Worm (Caenorhabditis elegans) whole organism, L1 larva: Measurements from ENCODE around the gene W06A11.1.

Experiments
- C04F5.9 ChIP-seq: sonication (generic microtip); optimal IDR thresholded peaks from 2 replicates; lab custom pipeline; 2016; ENCODE audit warnings: missing genetic modification characterization, missing compliant biosample characterization
- C16A3.4 ChIP-seq: fragments of 150-350 bp; optimal IDR thresholded peaks from 2 replicates; lab custom pipeline; 2014; ENCODE audit warnings: missing biosample characterization, missing genetic modification characterization
- F16B12.6 ChIP-seq: fragments of 150-350 bp; optimal IDR thresholded peaks from 2 replicates; lab custom pipeline; 2014; ENCODE audit warnings: missing biosample characterization, missing genetic modification characterization
- alr-1 ChIP-seq: fragments of 200-800 bp; sonication (Bioruptor generic); optimal IDR thresholded peaks from 2 replicates; lab custom pipeline; 2018; ENCODE audit warnings: borderline replicate concordance, mild to moderate bottlenecking, missing genetic modification characterization, missing compliant biosample characterization
- ceh-8 ChIP-seq: fragments of 200-800 bp; sonication (Bioruptor generic); optimal IDR thresholded peaks from 2 replicates; lab custom pipeline; 2018; ENCODE audit warnings: mild to moderate bottlenecking, missing genetic modification characterization, moderate library complexity, missing compliant biosample characterization
- ceh-82 ChIP-seq, 3 experiments: fragments of 150-350 bp in 1 of 3; sonication (generic microtip) in 2 of 3; optimal IDR thresholded peaks; 2 replicates each; lab custom pipeline; 2014 to 2017; ENCODE audit warnings: missing biosample characterization in 3 of 3, missing genetic modification characterization in 3 of 3
- ceh-88 ChIP-seq: fragments of 200-800 bp; sonication (Bioruptor generic); IDR thresholded peaks from 2 replicates; pipeline ENCODE4 v1.3.6; 2022; ENCODE audit warnings: missing genetic modification characterization, missing compliant biosample characterization
- dpl-1 ChIP-seq, 3 experiments: fragments of 150-350 bp in 2 of 3; sonication (generic microtip) in 1 of 3; optimal IDR thresholded peaks; 2 replicates each; lab custom pipeline; 2014 to 2017; ENCODE audit warnings: missing biosample characterization in 3 of 3, missing genetic modification characterization in 3 of 3, missing genetic modification reagents in 3 of 3
- dsc-1 ChIP-seq: sonication (generic microtip); optimal IDR thresholded peaks from 2 replicates; lab custom pipeline; 2016; ENCODE audit warnings: mild to moderate bottlenecking, missing genetic modification characterization, missing compliant biosample characterization
- efl-1 ChIP-seq, 4 experiments: fragments of 150-350 bp; optimal IDR thresholded peaks in 3 of 4; peaks in 1 of 4; 1 replicate in 1 of 4; 2 replicates in 3 of 4; lab custom pipeline; 2014; ENCODE audit warnings: missing biosample characterization in 2 of 4, missing genetic modification characterization in 2 of 4, missing genetic modification reagents in 2 of 4
- egl-13 ChIP-seq: sonication (generic microtip); optimal IDR thresholded peaks from 2 replicates; lab custom pipeline; 2016; ENCODE audit warnings: missing genotype, missing genetic modification reagents, missing genetic modification characterization, missing compliant biosample characterization
- egl-27 ChIP-seq, 2 experiments: fragments of 150-350 bp in 1 of 2; sonication (generic microtip); optimal IDR thresholded peaks; 3 replicates each; lab custom pipeline; 2017 to 2018; ENCODE audit warnings: missing biosample characterization in 2 of 2, missing genetic modification characterization in 2 of 2, missing genetic modification reagents in 2 of 2
- elt-2 ChIP-seq: sonication (generic microtip); optimal IDR thresholded peaks from 2 replicates; lab custom pipeline; 2016; ENCODE audit warnings: missing genetic modification characterization, mild to moderate bottlenecking, inconsistent platforms, missing compliant biosample characterization, missing genetic modification reagents
- elt-3 ChIP-seq, 6 experiments: fragments of 150-350 bp in 1 of 6; sonication (generic microtip); optimal IDR thresholded peaks; 2 replicates each; lab custom pipeline; 2017 to 2018; ENCODE audit warnings: missing biosample characterization in 6 of 6, missing genetic modification characterization in 6 of 6, inconsistent platforms in 1 of 6
- fkh-4 ChIP-seq: sonication (generic microtip); optimal IDR thresholded peaks from 2 replicates; lab custom pipeline; 2016; ENCODE audit warnings: missing compliant biosample characterization, missing genetic modification characterization, borderline replicate concordance
- fos-1 ChIP-seq: fragments of 150-350 bp; optimal IDR thresholded peaks from 2 replicates; lab custom pipeline; 2014; ENCODE audit warnings: missing biosample characterization, missing genetic modification characterization
- irx-1 ChIP-seq: sonication (generic microtip); optimal IDR thresholded peaks from 2 replicates; lab custom pipeline; 2016; ENCODE audit warnings: missing genetic modification characterization, missing compliant biosample characterization
- jun-1 ChIP-seq: fragments of 150-350 bp; optimal IDR thresholded peaks from 2 replicates; lab custom pipeline; 2014; ENCODE audit warnings: missing biosample characterization, missing genetic modification reagents, missing genetic modification characterization
- lin-13 ChIP-seq: fragments of 150-350 bp; optimal IDR thresholded peaks from 2 replicates; lab custom pipeline; 2014; ENCODE audit warnings: missing biosample characterization, missing genetic modification reagents, missing genetic modification characterization
- lin-14 ChIP-seq: fragments of 200-800 bp; sonication (Bioruptor generic); optimal IDR thresholded peaks from 2 replicates; lab custom pipeline; 2018; ENCODE audit warnings: mild to moderate bottlenecking, missing genetic modification characterization, moderate library complexity, missing compliant biosample characterization
- lin-35 ChIP-seq, 2 experiments: fragments of 150-350 bp; optimal IDR thresholded peaks; 2 replicates each; lab custom pipeline; 2014; ENCODE audit warnings: missing biosample characterization in 2 of 2, missing genetic modification characterization in 2 of 2, missing genetic modification reagents in 2 of 2
- lir-3 ChIP-seq: sonication (generic microtip); optimal IDR thresholded peaks from 2 replicates; lab custom pipeline; 2016; ENCODE audit warnings: mild to moderate bottlenecking, missing genetic modification characterization, moderate library complexity, missing compliant biosample characterization; ENCODE audit not compliant: poor library complexity
- lsy-2 ChIP-seq, 2 experiments: fragments of 150-350 bp; optimal IDR thresholded peaks; 2 replicates each; lab custom pipeline; 2014; ENCODE audit warnings: missing biosample characterization in 2 of 2, missing genetic modification characterization in 2 of 2
- mef-2 ChIP-seq: fragments of 150-350 bp; optimal IDR thresholded peaks from 2 replicates; lab custom pipeline; 2014; ENCODE audit warnings: missing biosample characterization, missing genetic modification characterization
- nhr-19 ChIP-seq: fragments of 200-800 bp; sonication (Bioruptor generic); conservative IDR thresholded peaks from 2 replicates; pipeline ENCODE4 v1.3.6; 2022; ENCODE audit warnings: missing genetic modification characterization, missing compliant biosample characterization
- nhr-237 ChIP-seq: fragments of 150-350 bp; optimal IDR thresholded peaks from 2 replicates; lab custom pipeline; 2014; ENCODE audit warnings: missing biosample characterization, missing genetic modification characterization
- nhr-47 ChIP-seq: sonication (generic microtip); optimal IDR thresholded peaks from 2 replicates; lab custom pipeline; 2016; ENCODE audit warnings: mild to moderate bottlenecking, missing genetic modification characterization, moderate library complexity, missing compliant biosample characterization
- nhr-71 ChIP-seq: sonication (generic microtip); optimal IDR thresholded peaks from 2 replicates; lab custom pipeline; 2016; ENCODE audit warnings: mild to moderate bottlenecking, missing genetic modification characterization, moderate library complexity, missing compliant biosample characterization
- nhr-85 ChIP-seq: sonication (generic microtip); peaks from one replicate; lab custom pipeline; 2016; ENCODE audit warnings: missing genetic modification characterization, inconsistent platforms, missing compliant biosample characterization
- nhr-90 ChIP-seq: sonication (generic microtip); optimal IDR thresholded peaks from 2 replicates; lab custom pipeline; 2016; ENCODE audit warnings: mild to moderate bottlenecking, missing genetic modification characterization, missing compliant biosample characterization; ENCODE audit not compliant: poor library complexity
- pax-3 ChIP-seq: fragments of 200-800 bp; sonication (Bioruptor generic); optimal IDR thresholded peaks from 2 replicates; lab custom pipeline; 2018; ENCODE audit warnings: mild to moderate bottlenecking, missing genetic modification characterization, moderate library complexity, missing compliant biosample characterization
- pqm-1 ChIP-seq: sonication (generic microtip); optimal IDR thresholded peaks from 3 replicates; lab custom pipeline; 2017; ENCODE audit warnings: missing biosample characterization, missing genetic modification characterization
- rnt-1 ChIP-seq: sonication (generic microtip); optimal IDR thresholded peaks from 2 replicates; lab custom pipeline; 2016; ENCODE audit warnings: mild to moderate bottlenecking, missing genetic modification characterization, moderate library complexity, missing compliant biosample characterization
- snpc-4 ChIP-seq: fragments of 150-350 bp; optimal IDR thresholded peaks from 2 replicates; lab custom pipeline; 2014; ENCODE audit warnings: missing biosample characterization, missing genetic modification characterization
- snu-23 ChIP-seq: sonication (generic microtip); optimal IDR thresholded peaks from 2 replicates; lab custom pipeline; 2016; ENCODE audit warnings: missing genetic modification characterization, missing compliant biosample characterization
- sox-4 ChIP-seq: sonication (generic microtip); optimal IDR thresholded peaks from 2 replicates; lab custom pipeline; 2016; ENCODE audit warnings: missing genetic modification characterization, missing compliant biosample characterization
- tbx-2 ChIP-seq: sonication (generic microtip); optimal IDR thresholded peaks from 2 replicates; lab custom pipeline; 2016; ENCODE audit warnings: missing genetic modification characterization, missing compliant biosample characterization
- unc-130 ChIP-seq: fragments of 150-350 bp; optimal IDR thresholded peaks from 2 replicates; lab custom pipeline; 2017; ENCODE audit warnings: missing biosample characterization, missing genetic modification characterization, inconsistent platforms
- unc-30 ChIP-seq: sonication (generic microtip); optimal IDR thresholded peaks from 2 replicates; lab custom pipeline; 2017; ENCODE audit warnings: missing biosample characterization, missing genetic modification characterization
- unc-86 ChIP-seq: sonication (generic microtip); optimal IDR thresholded peaks from 2 replicates; lab custom pipeline; 2016; ENCODE audit warnings: missing genetic modification characterization, missing compliant biosample characterization
- unc-98 ChIP-seq: fragments of 200-800 bp; sonication (Bioruptor generic); IDR thresholded peaks from 2 replicates; pipeline ENCODE4 v1.3.6; 2022; ENCODE audit warnings: missing genetic modification characterization, missing compliant biosample characterization
- xbp-1 ChIP-seq: sonication (generic microtip); optimal IDR thresholded peaks from 2 replicates; lab custom pipeline; 2016; ENCODE audit warnings: missing genetic modification characterization, missing compliant biosample characterization
- zag-1 ChIP-seq: fragments of 150-350 bp; optimal IDR thresholded peaks from 2 replicates; lab custom pipeline; 2014; ENCODE audit warnings: missing biosample characterization, missing genetic modification characterization
- zip-4 ChIP-seq: fragments of 200-800 bp; sonication (Bioruptor generic); optimal IDR thresholded peaks from 2 replicates; lab custom pipeline; 2018; ENCODE audit warnings: mild to moderate bottlenecking, missing genetic modification characterization, moderate library complexity, missing compliant biosample characterization
- ztf-11 ChIP-seq, 2 experiments: sonication (generic microtip); optimal IDR thresholded peaks; 2 replicates each; lab custom pipeline; 2016 to 2017; ENCODE audit warnings: missing genetic modification characterization in 2 of 2, missing biosample characterization in 1 of 2, missing compliant biosample characterization in 1 of 2

Gene W06A11.1

DNA sequence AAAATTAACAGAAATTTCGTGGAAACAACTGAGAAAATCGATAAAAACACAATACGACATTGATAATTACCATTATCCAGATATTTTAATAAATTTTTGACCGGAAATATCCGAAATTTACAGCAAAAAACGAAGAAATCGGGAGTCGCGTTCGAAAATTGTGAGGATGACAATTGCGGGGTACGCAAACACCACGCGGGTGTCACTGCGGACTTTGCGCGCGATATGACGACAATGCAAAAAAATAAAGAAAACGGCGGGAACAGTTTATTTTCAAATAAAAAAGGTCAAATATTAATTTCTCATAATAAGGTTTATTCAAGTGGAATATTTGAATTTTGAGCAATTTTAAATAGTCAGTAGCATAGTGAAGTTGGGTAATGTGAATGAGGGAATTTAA, 23.0 kb upstream of the W06A11.1 start, which contains the start of gene rpn-11 (continued):
- TF ChIP-seq fos-1 (tag; lab: Kevin White, UChicago) (peak; percentile 27), unc-30 (tag; lab: Kevin White, UChicago) (peak; percentile 18), unc-130 (tag; lab: Kevin White, UChicago) (peak; percentile 28), jun-1 (tag; lab: Kevin White, UChicago) (peak; percentile 71), ceh-82 (tag; optimal IDR thresholded peaks at IDR 0.05; lab: Kevin White, UChicago) (peak; percentile 79 to 92 (median 87)), ceh-88 (GFP tag; lab: Robert Waterston, UW) (peak; percentile 64; the same call in 1 of the 2 replicates), fkh-4 (tag; lab: Kevin White, UChicago) (peak; percentile 64), tbx-2 (tag; lab: Kevin White, UChicago) (peak; percentile 91), dsc-1 (tag; lab: Kevin White, UChicago) (peak; percentile 88), pqm-1 (tag; lab: Kevin White, UChicago) (no peak), egl-13 (tag; lab: Kevin White, UChicago) (peak; percentile 89), nhr-19 (GFP tag; lab: Robert Waterston, UW) (peak; percentile 88), lin-14 (peak; percentile 83), snpc-4 (peak; percentile 47), unc-86 (tag; lab: Kevin White, UChicago) (peak; percentile 86), C16A3.4 (tag; lab: Kevin White, UChicago) (peak; percentile 66), lin-13 (peak; percentile 65), mef-2 (tag; lab: Kevin White, UChicago) (peak; percentile 26), ceh-8 (GFP tag; lab: Kevin White, UChicago) (peak; percentile 82), elt-3 (tag; optimal IDR thresholded peaks at IDR 0.05; lab: Kevin White, UChicago) (peak in 2 of 6 experiments; percentile 62 to 67), nhr-237 (tag; lab: Kevin White, UChicago) (peak; percentile 36), zag-1 (no peak), alr-1 (no peak), pax-3 (peak; percentile 79), C04F5.9 (tag; lab: Kevin White, UChicago) (peak; percentile 77), nhr-47 (tag; lab: Kevin White, UChicago) (peak; percentile 94), irx-1 (tag; lab: Kevin White, UChicago) (peak; percentile 75), dpl-1 (GFP tag; optimal IDR thresholded peaks at IDR 0.05; lab: Kevin White, UChicago) (peak; percentile 96 to 97 (median 97)), lsy-2 (tag; optimal IDR thresholded peaks at IDR 0.05; lab: Kevin White, UChicago) (peak; percentile 94 to 95), elt-2 (tag; lab: Kevin White, UChicago) (peak; percentile 80), zip-4 (peak; percentile 65)
- TF ChIP-seq, all 84 proteins: peak for 64

DNA sequence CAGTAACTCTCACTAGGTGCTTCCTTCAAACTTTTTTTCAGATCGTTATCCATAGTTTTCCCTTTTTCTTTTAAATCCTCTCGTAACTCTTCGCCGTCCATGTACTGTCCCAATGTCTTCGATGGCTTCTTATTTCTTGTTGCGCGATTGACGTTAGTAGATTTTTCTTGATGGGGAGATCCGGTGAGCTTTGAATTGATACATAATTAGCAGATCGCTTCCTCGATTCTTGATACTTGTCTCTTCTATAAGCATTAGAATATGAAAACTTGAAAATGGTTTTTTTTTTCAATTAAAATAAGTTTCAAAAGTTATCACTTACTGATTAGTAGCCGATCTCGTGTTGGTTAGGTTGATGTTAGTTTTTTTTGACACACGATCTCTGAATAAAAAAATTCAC, 22.0 kb upstream of the W06A11.1 start, which contains the start of gene K07D4.2:
Gene K07D4.2, minus strand, starts transcription at position 101 of the 400 bp plus-strand sequence.
- no peak for TF ChIP-seq pax-3
- no peak for TF ChIP-seq egl-27 (tag; optimal IDR thresholded peaks at IDR 0.05; lab: Kevin White, UChicago)
- no peak for TF ChIP-seq jun-1 (tag; lab: Kevin White, UChicago)
- TF ChIP-seq, all 84 proteins: peak for 0

DNA sequence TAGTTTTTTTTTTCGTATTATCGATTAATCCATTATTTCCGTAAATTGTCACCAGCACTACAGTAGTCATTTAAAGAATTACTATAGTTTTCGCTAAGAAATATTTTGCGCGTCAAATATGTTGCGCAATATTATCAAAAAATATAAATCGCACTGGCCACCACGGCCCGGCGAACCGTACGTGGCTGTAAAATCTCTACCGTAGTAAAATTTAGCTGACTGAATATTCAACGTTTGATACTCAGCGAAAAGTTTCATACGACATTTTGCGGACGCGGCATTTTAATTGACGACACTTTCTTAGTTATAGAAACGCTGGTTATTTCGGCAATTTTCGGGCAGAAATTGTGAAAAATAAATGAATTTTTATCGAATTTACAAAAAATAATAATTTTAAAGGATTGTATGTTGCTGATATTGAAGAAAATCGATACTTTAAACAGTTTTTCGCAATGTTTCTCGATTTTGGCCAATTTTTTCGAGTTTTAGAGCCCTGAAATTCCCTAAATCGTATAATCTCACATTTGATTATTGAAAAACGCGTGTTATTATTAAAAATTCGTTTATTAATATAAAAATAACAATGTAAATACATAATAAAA, 19.4 kb upstream of the W06A11.1 start:
- TF ChIP-seq efl-1 (optimal IDR thresholded peaks at IDR 0.05; lab: Kevin White, UChicago) (peak; percentile 46 to 47), efl-1 (GFP tag; optimal IDR thresholded peaks at IDR 0.05 in 1 of 2; lab: Kevin White, UChicago) (peak; percentile 22 to 92), elt-2 (tag; lab: Kevin White, UChicago) (peak; percentile 63), dsc-1 (tag; lab: Kevin White, UChicago) (peak; percentile 33), rnt-1 (peak; percentile 39), lin-14 (peak; percentile 69), nhr-47 (tag; lab: Kevin White, UChicago) (peak; percentile 82), ceh-88 (GFP tag; lab: Robert Waterston, UW) (peak; percentile 99), egl-13 (tag; lab: Kevin White, UChicago) (peak; percentile 17), nhr-85 (tag; lab: Kevin White, UChicago) (peak; percentile 84), unc-86 (tag; lab: Kevin White, UChicago) (peak; percentile 40), lir-3 (tag; lab: Kevin White, UChicago) (peak; percentile 66), F16B12.6 (tag; lab: Kevin White, UChicago) (peak; percentile 40), unc-98 (GFP tag; lab: Robert Waterston, UW) (peak; percentile 89), zip-4 (peak; percentile 25), C04F5.9 (tag; lab: Kevin White, UChicago) (peak; percentile 62), nhr-71 (tag; lab: Kevin White, UChicago) (peak; percentile 83), snu-23 (GFP tag; lab: Kevin White, UChicago) (peak; percentile 64), lin-35 (GFP tag; optimal IDR thresholded peaks at IDR 0.05; lab: Kevin White, UChicago) (peak in 1 of 2 experiments; percentile 36), nhr-90 (tag; lab: Kevin White, UChicago) (peak; percentile 76), xbp-1 (tag; lab: Kevin White, UChicago) (peak; percentile 68), ceh-8 (GFP tag; lab: Kevin White, UChicago) (peak; percentile 35), pax-3 (peak; percentile 68), ztf-11 (tag; optimal IDR thresholded peaks at IDR 0.05; lab: Kevin White, UChicago) (peak in 1 of 2 experiments; percentile 62), sox-4 (peak; percentile 1)
